Fruit fly (Drosophila melanogaster) whole organism, wandering third instar larva: ENCODE measurements around the gene CG15412.

Experiments used
- Dfd ChIP-seq: fragments of >200 bp; optimal IDR thresholded peaks from 2 replicates; lab custom pipeline; 2017; ENCODE audit warnings: missing biosample characterization, missing genetic modification characterization
- Mio ChIP-seq: sonication (Bioruptor generic); optimal IDR thresholded peaks from 2 replicates; lab custom pipeline; 2016; ENCODE audit warnings: missing biosample characterization, missing genetic modification characterization
- Myc ChIP-seq: fragments of >200 bp; optimal IDR thresholded peaks from 2 replicates; lab custom pipeline; 2017
- Vsx2 ChIP-seq: fragments of 200-300, 225-300 bp; sonication (Bioruptor generic); optimal IDR thresholded peaks from 2 replicates; lab custom pipeline; 2018; ENCODE audit warnings: missing biosample characterization, missing genetic modification characterization; ENCODE audit not compliant: partially characterized antibody
- lola ChIP-seq: fragments of >200 bp; optimal IDR thresholded peaks from 2 replicates; lab custom pipeline; 2017; ENCODE audit warnings: missing biosample characterization, missing genetic modification characterization
- psq ChIP-seq: fragments of 200-800 bp; sonication (Bioruptor generic); optimal IDR thresholded peaks from 3 replicates; lab custom pipeline; 2017; ENCODE audit warnings: missing biosample characterization, mild to moderate bottlenecking, missing genetic modification characterization, moderate library complexity
- sage ChIP-seq: fragments of 200-800 bp; sonication (Bioruptor generic); optimal IDR thresholded peaks from 2 replicates; lab custom pipeline; 2016; ENCODE audit warnings: missing biosample characterization, mild to moderate bottlenecking, missing genetic modification characterization

DNA sequence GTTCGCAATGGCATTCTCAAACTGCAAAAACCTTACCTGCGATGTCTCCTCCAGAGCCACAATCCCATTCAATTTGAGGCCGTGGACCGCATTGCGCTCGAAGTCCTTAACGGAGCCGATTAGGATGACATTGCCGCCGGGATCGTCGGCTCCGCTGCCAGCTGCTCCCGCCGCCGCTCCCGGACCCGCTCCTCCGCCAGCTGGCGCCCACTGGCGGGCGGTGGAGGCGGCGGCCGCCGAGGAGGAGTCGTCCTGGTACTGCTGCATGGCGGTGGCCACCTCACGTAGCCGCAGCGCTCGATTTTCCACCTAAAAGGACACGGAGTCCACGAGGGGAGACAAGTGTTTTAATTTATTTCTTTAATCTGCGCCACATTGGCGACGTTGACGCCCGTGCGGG lies 32.2 kb upstream of the CG15412 start:
- no peak for TF ChIP-seq lola (GFP tag; lab: Kevin White, UChicago)
- TF ChIP-seq Dfd (GFP tag; lab: Kevin White, UChicago) = peak; percentile 98
- no peak for TF ChIP-seq Myc (lab: Kevin White, UChicago)
- no peak for TF ChIP-seq sage (GFP tag; lab: Kevin White, UChicago)
- TF ChIP-seq psq (GFP tag; lab: Kevin White, UChicago) = no peak
- no peak for TF ChIP-seq Vsx2 (GFP tag; lab: Kevin White, UChicago)
- TF ChIP-seq Mio (GFP tag; lab: Kevin White, UChicago) = no peak
